Fruit fly (Drosophila melanogaster): Measurements from ENCODE around the gene CG12708.

Gene CG12708

dm6 chrX:15709984-15710750, 34.9 kb downstream of the CG12708 start, which contains the start of the genes CG9281 and CG15601 (continued):
- no peak for TF ChIP-seq gro (GFP tag; optimal IDR thresholded peaks at IDR 0.05)
- no peak for TF ChIP-seq schlank (tag; optimal IDR thresholded peaks at IDR 0.05)
- TF ChIP-seq Nf-YB (GFP tag; optimal IDR thresholded peaks at IDR 0.05): no peak
- no peak for TF ChIP-seq CG43689 (GFP tag; IDR thresholded peaks at IDR 0.05)
- TF ChIP-seq CG4730 (GFP tag; IDR thresholded peaks at IDR 0.05): no peak
- TF ChIP-seq D (optimal IDR thresholded peaks at IDR 0.05): peak; percentile 55
- no peak for TF ChIP-seq D (GFP tag; optimal IDR thresholded peaks at IDR 0.05)
- peak; percentile 89 for TF ChIP-seq pfk (GFP tag; optimal IDR thresholded peaks at IDR 0.05)
- no peak for TF ChIP-seq CG10431 (GFP tag; optimal IDR thresholded peaks at IDR 0.05)
- no peak for TF ChIP-seq CG13775 (GFP tag; optimal IDR thresholded peaks at IDR 0.05)
- peak; percentile 96 for TF ChIP-seq CG15479 (GFP tag; optimal IDR thresholded peaks at IDR 0.05)
- no peak for TF ChIP-seq CG11398 (GFP tag; optimal IDR thresholded peaks at IDR 0.05)
- no peak for TF ChIP-seq gce (GFP tag; IDR thresholded peaks at IDR 0.05)
- no peak for TF ChIP-seq CG1602 (GFP tag; optimal IDR thresholded peaks at IDR 0.05)
- TF ChIP-seq br (optimal IDR thresholded peaks at IDR 0.05): no peak
- peak; percentile 93 for TF ChIP-seq CG8478 (optimal IDR thresholded peaks at IDR 0.05)
- TF ChIP-seq HmgZ (tag; optimal IDR thresholded peaks at IDR 0.05): no peak
- no peak for TF ChIP-seq sqz (GFP tag; optimal IDR thresholded peaks at IDR 0.05)
- TF ChIP-seq CG18262 (tag; optimal IDR thresholded peaks at IDR 0.05): no peak
- no peak for TF ChIP-seq CG12744 (GFP tag; optimal IDR thresholded peaks at IDR 0.05)
- no peak for TF ChIP-seq CG8089 (GFP tag; optimal IDR thresholded peaks at IDR 0.05)
- no peak for TF ChIP-seq bab2 (GFP tag; optimal IDR thresholded peaks at IDR 0.05)
- no peak for TF ChIP-seq sens (GFP tag)
- no peak for TF ChIP-seq CG8924 (tag; optimal IDR thresholded peaks at IDR 0.05)
- TF ChIP-seq fu2 (GFP tag; optimal IDR thresholded peaks at IDR 0.05): no peak
- no peak for TF ChIP-seq Chrac-16 (GFP tag; optimal IDR thresholded peaks at IDR 0.05)
- peak; percentile 39 for TF ChIP-seq caup (GFP tag; optimal IDR thresholded peaks at IDR 0.05; ENCODE audit: severe bottlenecking)
- TF ChIP-seq klu (GFP tag; IDR thresholded peaks at IDR 0.05): no peak
- no peak for TF ChIP-seq ap (GFP tag; IDR thresholded peaks at IDR 0.05)
- no peak for TF ChIP-seq CG13624 (GFP tag; optimal IDR thresholded peaks at IDR 0.05)
- TF ChIP-seq Camta (GFP tag; optimal IDR thresholded peaks at IDR 0.05): no peak
- no peak for TF ChIP-seq CG31365 (tag; optimal IDR thresholded peaks at IDR 0.05)
- no peak for TF ChIP-seq da (GFP tag; optimal IDR thresholded peaks at IDR 0.05)
- TF ChIP-seq CG7271 (tag; optimal IDR thresholded peaks at IDR 0.05): no peak
- TF ChIP-seq tap (tag; optimal IDR thresholded peaks at IDR 0.05): no peak
- no peak for TF ChIP-seq org-1 (GFP tag; optimal IDR thresholded peaks at IDR 0.05)
- TF ChIP-seq HLHmδ (GFP tag; optimal IDR thresholded peaks at IDR 0.05): peak; percentile 64
- TF ChIP-seq sob (GFP tag; IDR thresholded peaks at IDR 0.05): peak; percentile 42; the same call in 1 of the 2 replicates
- no peak for TF ChIP-seq Optix (GFP tag; IDR thresholded peaks at IDR 0.05)
- TF ChIP-seq CG13894 (tag; optimal IDR thresholded peaks at IDR 0.05): no peak
- TF ChIP-seq Lhr (GFP tag; optimal IDR thresholded peaks at IDR 0.05): peak; percentile 54
- TF ChIP-seq E2f1 (GFP tag; IDR thresholded peaks at IDR 0.05): peak; percentile 43; the same call in 1 of the 2 replicates
- no peak for TF ChIP-seq kah (GFP tag; optimal IDR thresholded peaks at IDR 0.05)
- no peak for TF ChIP-seq sim (GFP tag; IDR thresholded peaks at IDR 0.05)
- TF ChIP-seq Bgb (GFP tag; IDR thresholded peaks at IDR 0.05; ENCODE audit: partially characterized antibody): peak; percentile 29; the same call in 1 of the 2 replicates
- TF ChIP-seq maf-S (GFP tag; optimal IDR thresholded peaks at IDR 0.05): no peak
- no peak for TF ChIP-seq CG30431 (GFP tag; optimal IDR thresholded peaks at IDR 0.05)
- TF ChIP-seq Dad (GFP tag; optimal IDR thresholded peaks at IDR 0.05): no peak
- TF ChIP-seq peb (GFP tag; IDR thresholded peaks at IDR 0.05): no peak
- TF ChIP-seq pum (GFP tag; optimal IDR thresholded peaks at IDR 0.05): no peak
- TF ChIP-seq Ptx1 (GFP tag; IDR thresholded peaks at IDR 0.05): no peak
- TF ChIP-seq CG34224 (GFP tag; IDR thresholded peaks at IDR 0.05; ENCODE audit: partially characterized antibody): no peak
